Fruit fly (Drosophila melanogaster) whole organism: ENCODE results near the gene Pgd.

Experiments
- CG8478 ChIP-seq: fragments of >200 bp; optimal IDR thresholded peaks from 2 replicates; lab custom pipeline; 2018; ENCODE audit warnings: inconsistent platforms
- Dll ChIP-seq: fragments of >200 bp; optimal IDR thresholded peaks from 2 replicates; lab custom pipeline; 2017
- EcR ChIP-seq, 2 experiments: fragments of >200 bp; optimal IDR thresholded peaks; 2 replicates each; lab custom pipeline; 2017; ENCODE audit warnings: missing biosample characterization in 2 of 2, missing genetic modification characterization in 2 of 2, missing genetic modification reagents in 2 of 2
- pan ChIP-seq: fragments of >200 bp; optimal IDR thresholded peaks from 2 replicates; lab custom pipeline; 2017
- psq ChIP-seq: fragments of >200 bp; optimal IDR thresholded peaks from 2 replicates; lab custom pipeline; 2017
- usp ChIP-seq: fragments of >200 bp; optimal IDR thresholded peaks from 2 replicates; lab custom pipeline; 2017; ENCODE audit warnings: missing biosample characterization, missing genetic modification characterization, mixed read lengths

The Pgd gene

dm6 chrX:2123965-2124688 lies 20.8 kb upstream of the Pgd start:
- no peak for TF ChIP-seq EcR (GFP tag; optimal IDR thresholded peaks at IDR 0.05; lab: Kevin White, UChicago)
- TF ChIP-seq usp (GFP tag; lab: Kevin White, UChicago): no peak
- no peak for TF ChIP-seq Dll (lab: Kevin White, UChicago)
- no peak for TF ChIP-seq psq (lab: Kevin White, UChicago)
- TF ChIP-seq CG8478 (lab: Kevin White, UChicago): no peak
- no peak for TF ChIP-seq pan (lab: Kevin White, UChicago)

dm6 chrX:2125527-2126088 lies 19.3 kb upstream of the Pgd start:
- TF ChIP-seq pan (lab: Kevin White, UChicago) (no peak), psq (lab: Kevin White, UChicago) (no peak), CG8478 (lab: Kevin White, UChicago) (peak; percentile 10), EcR (GFP tag; optimal IDR thresholded peaks at IDR 0.05; lab: Kevin White, UChicago) (no peak)

- TF ChIP-seq psq (lab: Kevin White, UChicago) (no peak), CG8478 (lab: Kevin White, UChicago) (no peak), pan (lab: Kevin White, UChicago) (no peak), Dll (lab: Kevin White, UChicago) (no peak), usp (GFP tag; lab: Kevin White, UChicago) (no peak), EcR (GFP tag; optimal IDR thresholded peaks at IDR 0.05; lab: Kevin White, UChicago) (no peak)
Observed at dm6 chrX:2134226-2134880, 10.6 kb upstream of the Pgd start.

- peak; percentile 60 for TF ChIP-seq pan (lab: Kevin White, UChicago)
- TF ChIP-seq Dll (lab: Kevin White, UChicago): no peak
- no peak for TF ChIP-seq usp (GFP tag; lab: Kevin White, UChicago)
- TF ChIP-seq CG8478 (lab: Kevin White, UChicago): no peak
- no peak for TF ChIP-seq psq (lab: Kevin White, UChicago)
- no peak for TF ChIP-seq EcR (GFP tag; optimal IDR thresholded peaks at IDR 0.05; lab: Kevin White, UChicago)
Observed at dm6 chrX:2134965-2135758, 9.8 kb upstream of the Pgd start.

dm6 chrX:2135868-2136787 lies 8.8 kb upstream of the Pgd start:
- TF ChIP-seq pan (lab: Kevin White, UChicago) (no peak), Dll (lab: Kevin White, UChicago) (no peak), EcR (GFP tag; optimal IDR thresholded peaks at IDR 0.05; lab: Kevin White, UChicago) (no peak), CG8478 (lab: Kevin White, UChicago) (no peak), usp (GFP tag; lab: Kevin White, UChicago) (no peak), psq (lab: Kevin White, UChicago) (no peak)

dm6 chrX:2136831-2137452 lies 8.0 kb upstream of the Pgd start:
- TF ChIP-seq Dll (lab: Kevin White, UChicago): no peak
- peak; percentile 98 for TF ChIP-seq pan (lab: Kevin White, UChicago)
- no peak for TF ChIP-seq usp (GFP tag; lab: Kevin White, UChicago)
- peak; percentile 82 for TF ChIP-seq CG8478 (lab: Kevin White, UChicago)
- peak in 1 of 2 experiments; percentile 39 for TF ChIP-seq EcR (GFP tag; optimal IDR thresholded peaks at IDR 0.05; lab: Kevin White, UChicago)

- TF ChIP-seq CG8478 (lab: Kevin White, UChicago) (no peak), usp (GFP tag; lab: Kevin White, UChicago) (no peak), pan (lab: Kevin White, UChicago) (no peak), EcR (GFP tag; optimal IDR thresholded peaks at IDR 0.05; lab: Kevin White, UChicago) (peak in 1 of 2 experiments; percentile 20)
Observed at dm6 chrX:2137587-2138341, 7.2 kb upstream of the Pgd start.

- TF ChIP-seq usp (GFP tag; lab: Kevin White, UChicago) (no peak), pan (lab: Kevin White, UChicago) (no peak), psq (lab: Kevin White, UChicago) (no peak), CG8478 (lab: Kevin White, UChicago) (no peak), Dll (lab: Kevin White, UChicago) (no peak), EcR (GFP tag; optimal IDR thresholded peaks at IDR 0.05; lab: Kevin White, UChicago) (no peak)
Observed at dm6 chrX:2138342-2138416, 6.8 kb upstream of the Pgd start, which contains the start of gene ph-p. Gene ph-p, minus strand, starts transcription at chrX:2138371.

dm6 chrX:2138417-2138816 lies 6.5 kb upstream of the Pgd start:
- no peak for TF ChIP-seq usp (GFP tag; lab: Kevin White, UChicago)
- TF ChIP-seq Dll (lab: Kevin White, UChicago): no peak
- peak in 1 of 2 experiments; percentile 24 for TF ChIP-seq EcR (GFP tag; optimal IDR thresholded peaks at IDR 0.05; lab: Kevin White, UChicago)
